Fruit fly (Drosophila melanogaster): ENCODE results near the gene vilya.
A peak's percentile ranks its signal among the peaks of the same experiment; 100 is the strongest.

vilya gene

dm6 chrX:2732127-2732526 lies 5.6 kb downstream of the vilya start, which contains the start of the genes ttm50 and CG2712 (continued):
- TF ChIP-seq slbo (GFP tag; IDR thresholded peaks at IDR 0.05) (peak; percentile 64), gfzf (GFP tag; optimal IDR thresholded peaks at IDR 0.05) (peak; percentile 74), ara (GFP tag; IDR thresholded peaks at IDR 0.05) (no peak), YL-1 (GFP tag; optimal IDR thresholded peaks at IDR 0.05) (peak; percentile 76), Dp (GFP tag; optimal IDR thresholded peaks at IDR 0.05) (peak; percentile 12), Abd-B (GFP tag; optimal IDR thresholded peaks at IDR 0.05) (peak; percentile 68), CG18764 (GFP tag; optimal IDR thresholded peaks at IDR 0.05) (no peak), caup (GFP tag; optimal IDR thresholded peaks at IDR 0.05; ENCODE audit: severe bottlenecking) (peak; percentile 51), E2f1 (GFP tag; IDR thresholded peaks at IDR 0.05) (peak; percentile 33; the same call in 1 of the 2 replicates), NFAT (GFP tag; IDR thresholded peaks at IDR 0.05) (peak; percentile 27; the same call in 1 of the 2 replicates), CG8478 (optimal IDR thresholded peaks at IDR 0.05) (no peak), CG10543 (GFP tag; optimal IDR thresholded peaks at IDR 0.05) (peak; percentile 81), CG12659 (GFP tag; optimal IDR thresholded peaks at IDR 0.05) (peak; percentile 76), CG11695 (GFP tag; IDR thresholded peaks at IDR 0.05) (no peak), trh (GFP tag; optimal IDR thresholded peaks at IDR 0.05) (peak; percentile 21), twi (tag; optimal IDR thresholded peaks at IDR 0.05) (peak; percentile 66), Spps (tag; optimal IDR thresholded peaks at IDR 0.05) (no peak), CG12299 (tag; optimal IDR thresholded peaks at IDR 0.05) (peak; percentile 7), Xbp1 (GFP tag; optimal IDR thresholded peaks at IDR 0.05) (peak; percentile 70), tap (tag; optimal IDR thresholded peaks at IDR 0.05) (no peak), scrt (GFP tag; optimal IDR thresholded peaks at IDR 0.05) (no peak), CG4424 (GFP tag; optimal IDR thresholded peaks at IDR 0.05) (peak; percentile 63), ase (GFP tag; IDR thresholded peaks at IDR 0.05) (0 out of 3 replicates have a peak, but pooled peaks have one; percentile 32), CG1602 (GFP tag; optimal IDR thresholded peaks at IDR 0.05) (peak; percentile 27), fd64A (GFP tag; optimal IDR thresholded peaks at IDR 0.05) (no peak), pan (optimal IDR thresholded peaks at IDR 0.05) (no peak), pan (GFP tag; optimal IDR thresholded peaks at IDR 0.05 in 1 of 2, IDR thresholded peaks at IDR 0.05 in 1 of 2) (peak in 1 of 2 experiments; percentile 35), hth (optimal IDR thresholded peaks at IDR 0.05) (no peak), CG13424 (tag; optimal IDR thresholded peaks at IDR 0.05) (peak; percentile 73), pfk (GFP tag; optimal IDR thresholded peaks at IDR 0.05) (no peak), CG6272 (GFP tag; IDR thresholded peaks at IDR 0.05) (peak; percentile 51; the same call in 1 of the 2 replicates), CG12391 (tag; optimal IDR thresholded peaks at IDR 0.05) (peak; percentile 71), CG4707 (GFP tag; optimal IDR thresholded peaks at IDR 0.05) (no peak), CG31441 (GFP tag; IDR thresholded peaks at IDR 0.05) (no peak), CG8281 (tag; optimal IDR thresholded peaks at IDR 0.05) (peak; percentile 27), CG17359 (tag; optimal IDR thresholded peaks at IDR 0.05) (peak; percentile 19), trem (tag; optimal IDR thresholded peaks at IDR 0.05) (peak; percentile 67), CG34376 (GFP tag; optimal IDR thresholded peaks at IDR 0.05) (peak; percentile 28), CG30403 (GFP tag; optimal IDR thresholded peaks at IDR 0.05) (peak; percentile 73), grau (tag; optimal IDR thresholded peaks at IDR 0.05) (peak; percentile 74), C15 (GFP tag; IDR thresholded peaks at IDR 0.05) (0 out of 3 replicates have a peak, but pooled peaks have one; percentile 40), CG4328 (GFP tag; optimal IDR thresholded peaks at IDR 0.05) (peak; percentile 31), ci (GFP tag; IDR thresholded peaks at IDR 0.05) (no peak), CG3838 (GFP tag; optimal IDR thresholded peaks at IDR 0.05) (no peak), CG7963 (GFP tag; IDR thresholded peaks at IDR 0.05; ENCODE audit: partially characterized antibody) (no peak), klu (GFP tag; IDR thresholded peaks at IDR 0.05) (0 out of 2 replicates have a peak, but pooled peaks have one; percentile 9), CkIIα-i1 (GFP tag; IDR thresholded peaks at IDR 0.05) (no peak), fd3F (GFP tag; optimal IDR thresholded peaks at IDR 0.05) (peak; percentile 27), Chrac-16 (GFP tag; optimal IDR thresholded peaks at IDR 0.05) (peak; percentile 52), stc (GFP tag; IDR thresholded peaks at IDR 0.05) (no peak), psq (GFP tag; optimal IDR thresholded peaks at IDR 0.05) (no peak)
